Worm (Caenorhabditis elegans): Measurements from ENCODE around the gene cpna-4.

DNA sequence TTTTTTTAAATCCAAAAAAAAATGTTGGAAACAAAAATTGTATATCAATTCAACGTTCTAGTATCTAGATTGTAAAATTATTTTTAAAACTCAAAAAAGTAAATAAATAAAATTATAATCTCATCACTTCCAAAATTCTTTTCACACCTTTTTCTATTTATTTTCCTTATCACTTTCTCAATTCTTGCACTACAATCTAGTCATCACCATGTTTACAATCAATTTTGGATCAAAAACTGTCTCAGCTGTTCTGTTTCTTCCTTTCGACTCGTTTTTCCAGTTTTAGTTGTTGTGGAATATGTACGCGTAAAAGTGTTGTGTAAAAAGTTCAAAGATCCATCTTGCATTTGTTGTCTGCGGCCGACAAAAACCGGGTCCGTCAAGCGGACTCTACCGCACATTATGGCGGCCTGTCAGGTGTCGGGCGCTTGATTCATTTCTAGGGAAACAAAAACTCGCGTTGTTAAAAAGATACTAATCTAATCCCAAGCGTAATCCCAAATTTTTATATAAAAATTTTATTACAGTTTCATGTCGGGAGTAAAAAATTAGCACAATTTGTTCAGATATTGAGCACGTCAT is 33.3 kb downstream of the cpna-4 start:
- TF ChIP-seq tbx-37 (GFP tag; conservative IDR thresholded peaks at IDR 0.05) (no peak), tbx-11 (GFP tag; IDR thresholded peaks at IDR 0.05) (no peak), ama-1 (optimal IDR thresholded peaks at IDR 0.05) (no peak), ceh-36 (tag; optimal IDR thresholded peaks at IDR 0.05) (no peak), flt-1 (GFP tag; IDR thresholded peaks at IDR 0.05) (no peak), sea-1 (GFP tag; conservative IDR thresholded peaks at IDR 0.05) (no peak), pes-1 (GFP tag; IDR thresholded peaks at IDR 0.05) (no peak), hmg-4 (GFP tag; optimal IDR thresholded peaks at IDR 0.05) (no peak), tra-4 (tag; optimal IDR thresholded peaks at IDR 0.05) (no peak), F13C5.2 (tag; optimal IDR thresholded peaks at IDR 0.05) (no peak), hmbx-1 (tag; optimal IDR thresholded peaks at IDR 0.05) (no peak)
